Worm (Caenorhabditis elegans) whole organism, late embryonic: ENCODE results near the gene K09C8.8.

Source experiments
- C38D4.7 ChIP-seq: fragments of 200-800 bp; sonication (Bioruptor generic); optimal IDR thresholded peaks from 2 replicates; lab custom pipeline; 2018; ENCODE audit warnings: mild to moderate bottlenecking, missing genetic modification characterization, moderate library complexity, missing compliant biosample characterization
- F13H6.1 ChIP-seq: sonication (generic microtip); optimal IDR thresholded peaks from 2 replicates; lab custom pipeline; 2016; ENCODE audit warnings: missing genetic modification characterization, missing compliant biosample characterization
- K02D7.2 ChIP-seq: sonication (generic microtip); optimal IDR thresholded peaks from 2 replicates; lab custom pipeline; 2017; ENCODE audit warnings: mild to moderate bottlenecking, missing genetic modification characterization, missing compliant biosample characterization
- K09A11.1 ChIP-seq: sonication (generic microtip); optimal IDR thresholded peaks from 2 replicates; lab custom pipeline; 2017; ENCODE audit warnings: antibody characterized with exemption, mild to moderate bottlenecking, missing genetic modification characterization, missing compliant biosample characterization; ENCODE audit not compliant: insufficient read depth
- ahr-1 ChIP-seq: sonication (generic microtip); optimal IDR thresholded peaks from 2 replicates; lab custom pipeline; 2016; ENCODE audit warnings: missing genetic modification characterization, missing compliant biosample characterization
- ceh-18 ChIP-seq: sonication (generic microtip); optimal IDR thresholded peaks from 2 replicates; lab custom pipeline; 2016; ENCODE audit warnings: missing genetic modification characterization, missing compliant biosample characterization
- ceh-22 ChIP-seq: sonication (generic microtip); optimal IDR thresholded peaks from 2 replicates; lab custom pipeline; 2017; ENCODE audit warnings: missing biosample characterization, missing genetic modification characterization
- ceh-24 ChIP-seq: sonication (generic microtip); optimal IDR thresholded peaks from 2 replicates; lab custom pipeline; 2016; ENCODE audit warnings: mild to moderate bottlenecking, missing genetic modification characterization, missing compliant biosample characterization
- ceh-6 ChIP-seq: fragments of 200-800 bp; sonication (Bioruptor generic); optimal IDR thresholded peaks from 2 replicates; lab custom pipeline; 2018; ENCODE audit warnings: mild to moderate bottlenecking, missing genetic modification characterization, missing compliant biosample characterization
- ceh-9 ChIP-seq: sonication (generic microtip); optimal IDR thresholded peaks from 2 replicates; lab custom pipeline; 2016; ENCODE audit warnings: mild to moderate bottlenecking, missing genetic modification characterization, inconsistent platforms, missing compliant biosample characterization
- dmd-4 ChIP-seq: sonication (generic microtip); optimal IDR thresholded peaks from 2 replicates; lab custom pipeline; 2016; ENCODE audit warnings: borderline replicate concordance, missing genetic modification characterization, missing compliant biosample characterization
- elt-2 ChIP-seq: sonication (generic microtip); optimal IDR thresholded peaks from 2 replicates; lab custom pipeline; 2016; ENCODE audit warnings: missing genetic modification reagents, missing genetic modification characterization, missing compliant biosample characterization
- fkh-6 ChIP-seq: sonication (generic microtip); optimal IDR thresholded peaks from 2 replicates; lab custom pipeline; 2016; ENCODE audit warnings: missing genetic modification characterization, missing compliant biosample characterization
- hlh-15 ChIP-seq: sonication (generic microtip); optimal IDR thresholded peaks from 2 replicates; lab custom pipeline; 2016; ENCODE audit warnings: missing genetic modification characterization, missing compliant biosample characterization
- hlh-8 ChIP-seq: sonication (generic microtip); optimal IDR thresholded peaks from 2 replicates; lab custom pipeline; 2016; ENCODE audit warnings: missing genotype, missing genetic modification characterization, missing compliant biosample characterization
- madf-2 ChIP-seq: sonication (generic microtip); optimal IDR thresholded peaks from 2 replicates; lab custom pipeline; 2017; ENCODE audit warnings: missing genetic modification characterization, missing compliant biosample characterization
- nfya-1 ChIP-seq: sonication (generic microtip); optimal IDR thresholded peaks from 2 replicates; lab custom pipeline; 2017; ENCODE audit warnings: missing genetic modification characterization, mild to moderate bottlenecking, missing compliant biosample characterization, antibody characterized with exemption, moderate library complexity
- nhr-11 ChIP-seq: fragments of 150-350 bp; optimal IDR thresholded peaks from 2 replicates; lab custom pipeline; 2014; ENCODE audit warnings: missing biosample characterization, missing genetic modification characterization
- nhr-232 ChIP-seq: sonication (generic microtip); optimal IDR thresholded peaks from 2 replicates; lab custom pipeline; 2016; ENCODE audit warnings: missing genetic modification characterization, missing compliant biosample characterization
- pag-3 ChIP-seq: sonication (generic microtip); optimal IDR thresholded peaks from 2 replicates; lab custom pipeline; 2016; ENCODE audit warnings: missing compliant biosample characterization, missing genetic modification characterization, borderline replicate concordance
- pax-1 ChIP-seq: fragments of 150-350 bp; optimal IDR thresholded peaks from 2 replicates; lab custom pipeline; 2014; ENCODE audit warnings: missing biosample characterization, missing genetic modification characterization
- pha-2 ChIP-seq: sonication (generic microtip); optimal IDR thresholded peaks from 2 replicates; lab custom pipeline; 2017; ENCODE audit warnings: mild to moderate bottlenecking, missing genetic modification characterization, missing compliant biosample characterization
- pha-4 ChIP-seq: fragments of 150-350 bp; optimal IDR thresholded peaks from 2 replicates; lab custom pipeline; 2018; ENCODE audit warnings: missing biosample characterization, missing genetic modification reagents, missing genetic modification characterization
- pqm-1 ChIP-seq: sonication (generic microtip); optimal IDR thresholded peaks from 2 replicates; lab custom pipeline; 2016; ENCODE audit warnings: missing genetic modification characterization, missing compliant biosample characterization
- ref-2 ChIP-seq: sonication (generic microtip); optimal IDR thresholded peaks from 2 replicates; lab custom pipeline; 2016; ENCODE audit warnings: missing genetic modification characterization, missing compliant biosample characterization
- rnt-1 ChIP-seq: sonication (generic microtip); optimal IDR thresholded peaks from 2 replicates; lab custom pipeline; 2016; ENCODE audit warnings: missing genetic modification characterization, missing compliant biosample characterization
- sdc-2 ChIP-seq: sonication (generic microtip); optimal IDR thresholded peaks from 2 replicates; lab custom pipeline; 2016; ENCODE audit warnings: missing genotype, missing genetic modification characterization, missing compliant biosample characterization
- sox-2 ChIP-seq: fragments of 200-800 bp; sonication (Bioruptor generic); IDR thresholded peaks from 2 replicates; pipeline ENCODE4 v1.3.6; 2022; ENCODE audit warnings: missing genetic modification reagents, missing genetic modification characterization, missing compliant biosample characterization
- sox-4 ChIP-seq: sonication (generic microtip); optimal IDR thresholded peaks from 2 replicates; lab custom pipeline; 2017; ENCODE audit warnings: mild to moderate bottlenecking, missing genetic modification characterization, inconsistent platforms, missing compliant biosample characterization
- tbx-7 ChIP-seq: sonication (generic microtip); optimal IDR thresholded peaks from 2 replicates; lab custom pipeline; 2016; ENCODE audit warnings: missing genotype, missing genetic modification characterization, missing compliant biosample characterization
- unc-3 ChIP-seq, 2 experiments: fragments of 200-800 bp in 1 of 2; sonication (Bioruptor generic) in 1 of 2; sonication (generic microtip) in 1 of 2; conservative IDR thresholded peaks in 1 of 2; optimal IDR thresholded peaks in 1 of 2; 2 replicates each; pipeline versions ENCODE4 v1.3.6 to Lab custom; 2016 to 2022; ENCODE audit warnings: missing compliant biosample characterization in 2 of 2, missing genetic modification characterization in 2 of 2, missing genetic modification reagents in 1 of 2
- unc-42 ChIP-seq: sonication (generic microtip); optimal IDR thresholded peaks from 2 replicates; lab custom pipeline; 2016; ENCODE audit warnings: missing genotype, missing genetic modification characterization, missing compliant biosample characterization
- unc-55 ChIP-seq: sonication (generic microtip); optimal IDR thresholded peaks from 2 replicates; lab custom pipeline; 2017; ENCODE audit warnings: missing biosample characterization, missing genetic modification reagents, missing genetic modification characterization
- zip-5 ChIP-seq: sonication (generic microtip); optimal IDR thresholded peaks from 2 replicates; lab custom pipeline; 2016; ENCODE audit warnings: missing genetic modification characterization, missing compliant biosample characterization

The K09C8.8 gene

DNA sequence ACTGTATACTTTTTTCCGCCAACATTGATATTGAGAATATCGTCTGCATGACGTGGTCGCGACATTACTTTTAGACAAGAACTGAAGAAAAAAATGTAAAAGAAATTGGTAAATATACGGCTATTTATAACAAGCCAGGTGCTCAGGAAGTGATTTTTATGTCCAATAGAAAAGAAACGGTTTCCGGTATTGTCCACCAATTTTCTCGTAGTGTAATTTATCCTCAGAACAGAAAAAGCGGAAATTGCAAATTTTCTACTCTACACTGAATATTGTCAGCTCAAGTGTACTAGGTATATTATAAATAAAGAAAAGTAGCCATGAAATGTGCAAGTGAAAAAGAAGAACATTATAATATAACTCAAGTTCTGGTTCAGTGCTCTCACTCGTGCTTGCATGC is 28.4 kb downstream of the K09C8.8 start, which contains the start of gene F59F3.6:
TSS of gene F59F3.6 (minus strand) at position 101 of the 400 bp plus-strand sequence.
- TF ChIP-seq unc-55 (GFP tag; lab: Kevin White, UChicago): no peak
- TF ChIP-seq pag-3 (tag; lab: Kevin White, UChicago): no peak
- no peak for TF ChIP-seq F13H6.1 (tag; lab: Kevin White, UChicago)
- no peak for TF ChIP-seq fkh-6 (tag; lab: Kevin White, UChicago)
- TF ChIP-seq rnt-1 (tag; lab: Kevin White, UChicago): no peak
- no peak for TF ChIP-seq ceh-18 (tag; lab: Kevin White, UChicago)
- no peak for TF ChIP-seq pha-2 (tag; lab: Kevin White, UChicago)
- no peak for TF ChIP-seq C38D4.7 (GFP tag; lab: Kevin White, UChicago)
- no peak for TF ChIP-seq unc-3 (GFP tag; conservative IDR thresholded peaks at IDR 0.05; lab: Robert Waterston, UW)
- no peak for TF ChIP-seq unc-3 (tag; optimal IDR thresholded peaks at IDR 0.05; lab: Kevin White, UChicago)
- no peak for TF ChIP-seq ceh-24
- no peak for TF ChIP-seq ceh-6 (GFP tag; lab: Kevin White, UChicago)

- no peak for TF ChIP-seq tbx-7 (tag; lab: Kevin White, UChicago)
- no peak for TF ChIP-seq zip-5 (tag; lab: Kevin White, UChicago)
- no peak for TF ChIP-seq pag-3 (tag; lab: Kevin White, UChicago)
- TF ChIP-seq ahr-1 (tag; lab: Kevin White, UChicago): no peak
- TF ChIP-seq ceh-22: no peak
- no peak for TF ChIP-seq pha-4 (tag; lab: Kevin White, UChicago)
- TF ChIP-seq sox-2: no peak
- TF ChIP-seq F13H6.1 (tag; lab: Kevin White, UChicago): no peak
- TF ChIP-seq pqm-1 (tag; lab: Kevin White, UChicago): no peak
- no peak for TF ChIP-seq rnt-1 (tag; lab: Kevin White, UChicago)
- TF ChIP-seq K02D7.2 (tag; lab: Kevin White, UChicago): no peak
- TF ChIP-seq sox-4 (tag; lab: Kevin White, UChicago): no peak
- no peak for TF ChIP-seq madf-2
Measured at ce11 chrX:11001750-11002149, 31.0 kb downstream of the K09C8.8 start, which contains the start of gene col-177. TSS of gene col-177 (minus strand) at chrX:11001850.

DNA sequence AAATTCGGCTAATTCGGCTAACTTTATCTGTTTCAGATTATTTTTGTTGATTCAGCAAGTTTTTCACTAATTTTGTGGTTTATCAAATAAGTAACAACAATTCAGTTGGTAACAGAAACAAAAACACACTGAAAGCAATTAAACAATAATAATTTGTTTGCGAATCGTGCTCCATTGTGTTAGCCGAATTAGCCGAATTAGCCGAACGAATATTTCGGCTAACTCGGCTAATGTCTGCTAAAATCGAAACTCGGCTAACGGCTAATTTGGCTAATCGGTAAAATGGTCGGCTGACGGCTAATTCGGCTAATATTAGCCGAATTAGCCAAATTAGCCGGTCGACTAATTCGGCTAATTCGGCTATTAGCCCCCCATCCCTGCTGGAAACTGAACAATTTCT is 33.0 kb downstream of the K09C8.8 start:
- no peak for TF ChIP-seq sdc-2 (tag; lab: Kevin White, UChicago)
- TF ChIP-seq tbx-7 (tag; lab: Kevin White, UChicago): no peak
- no peak for TF ChIP-seq nfya-1 (tag; lab: Kevin White, UChicago)
- no peak for TF ChIP-seq unc-42 (tag; lab: Kevin White, UChicago)
- TF ChIP-seq K09A11.1: peak; percentile 59

DNA sequence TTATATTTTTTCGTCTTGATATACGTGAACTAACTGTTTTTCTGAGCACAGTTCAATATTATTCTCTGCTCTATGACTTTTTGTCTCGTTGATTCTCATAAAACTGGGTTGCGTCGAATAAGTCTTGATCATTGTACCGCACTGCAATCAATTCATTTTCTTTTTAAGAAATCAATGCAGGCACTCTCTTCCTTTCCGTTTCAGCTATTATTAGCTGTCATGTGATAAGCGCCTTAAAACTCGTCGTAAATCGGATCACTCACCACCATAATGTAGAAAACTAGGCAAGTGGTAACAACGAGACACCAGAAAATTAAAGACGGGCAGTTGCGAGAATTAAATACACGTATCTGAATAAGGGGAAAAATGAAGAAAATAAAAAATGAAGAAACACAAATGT is 36.7 kb downstream of the K09C8.8 start:
- TF ChIP-seq pax-1 (tag; lab: Kevin White, UChicago): no peak
- TF ChIP-seq hlh-8 (tag; lab: Kevin White, UChicago): no peak
- no peak for TF ChIP-seq fkh-6 (tag; lab: Kevin White, UChicago)

DNA sequence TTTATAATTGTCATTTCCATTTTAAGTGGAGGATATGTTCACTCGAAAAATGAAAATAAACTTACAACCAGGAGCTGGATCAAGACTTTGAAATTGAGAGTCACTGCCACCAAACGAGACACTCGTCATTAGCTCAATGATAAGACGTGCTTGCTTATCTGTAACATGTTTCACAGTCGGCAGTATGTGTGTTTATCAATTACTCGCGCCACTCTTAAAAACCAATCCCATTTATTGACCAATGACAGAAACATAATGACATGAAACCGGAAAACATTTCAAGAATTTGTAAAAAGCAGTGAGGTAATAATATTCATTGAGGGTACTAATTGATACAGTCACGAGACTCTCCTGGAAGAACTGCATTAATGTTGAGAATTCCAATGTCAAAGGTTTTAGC is 37.3 kb downstream of the K09C8.8 start, which contains the start of gene del-5:
TSS of gene del-5 (minus strand) at position 130 of the 400 bp plus-strand sequence.
- no peak for TF ChIP-seq dmd-4
- no peak for TF ChIP-seq hlh-15 (tag; lab: Kevin White, UChicago)
- no peak for TF ChIP-seq ceh-9
- peak; percentile 31 for TF ChIP-seq elt-2
- TF ChIP-seq, all 69 proteins: peak for 1

DNA sequence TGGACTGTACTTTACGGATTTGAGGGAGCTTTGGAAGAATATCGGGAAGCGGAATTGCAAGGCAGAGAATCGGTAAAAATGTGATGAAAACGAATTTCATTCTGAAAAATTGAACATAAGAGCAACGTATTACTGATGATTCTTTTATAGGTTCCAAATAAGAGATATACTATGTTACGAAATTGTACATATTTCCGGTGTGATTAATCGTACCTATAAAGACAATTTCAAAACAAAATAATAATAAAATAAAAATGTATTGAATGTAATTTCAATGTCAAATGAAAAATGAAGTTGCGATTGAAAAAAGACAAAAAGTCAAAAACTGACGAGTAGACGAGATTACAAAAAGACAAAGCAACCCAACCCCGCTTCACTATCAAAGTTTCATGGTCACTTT is 38.2 kb downstream of the K09C8.8 start, which contains the start of gene ttr-31:
TSS of gene ttr-31 (minus strand) at position 101 of the 400 bp plus-strand sequence.
- TF ChIP-seq unc-55 (GFP tag; lab: Kevin White, UChicago) (no peak), ref-2 (tag; lab: Kevin White, UChicago) (no peak), unc-42 (tag; lab: Kevin White, UChicago) (no peak), nhr-232 (tag; lab: Kevin White, UChicago) (no peak), K09A11.1 (no peak), unc-3 (GFP tag; conservative IDR thresholded peaks at IDR 0.05; lab: Robert Waterston, UW) (no peak), unc-3 (tag; optimal IDR thresholded peaks at IDR 0.05; lab: Kevin White, UChicago) (no peak), hlh-15 (tag; lab: Kevin White, UChicago) (no peak), rnt-1 (tag; lab: Kevin White, UChicago) (no peak), ceh-18 (tag; lab: Kevin White, UChicago) (no peak), C38D4.7 (GFP tag; lab: Kevin White, UChicago) (no peak), tbx-7 (tag; lab: Kevin White, UChicago) (no peak), nhr-11 (no peak), dmd-4 (no peak)
